Fruit fly (Drosophila melanogaster) whole organism, embryonic: ENCODE data around the gene Fer3.

Experiments used
- CG10366 ChIP-seq: fragments of 200-800 bp; sonication (Bioruptor generic); IDR thresholded peaks from 2 replicates; pipeline ENCODE4 v1.3.6; 2022; ENCODE audit warnings: missing biosample characterization, missing genetic modification characterization
- CG11695 ChIP-seq: fragments of 200-800 bp; sonication (Bioruptor generic); IDR thresholded peaks from 3 replicates; pipeline ENCODE4 v1.3.6; 2022; ENCODE audit warnings: missing biosample characterization, missing genetic modification characterization
- CG11696 ChIP-seq: fragments of 200-800 bp; sonication (Bioruptor generic); IDR thresholded peaks from 2 replicates; pipeline ENCODE4 v1.3.6; 2022; ENCODE audit warnings: missing biosample characterization, missing genetic modification characterization
- CG12219 ChIP-seq: fragments of 200-800 bp; sonication (Bioruptor generic); optimal IDR thresholded peaks from 3 replicates; lab custom pipeline; 2018; ENCODE audit warnings: missing biosample characterization, mild to moderate bottlenecking, missing genetic modification characterization
- CG12391 ChIP-seq: fragments of 200-800 bp; sonication (Bioruptor generic); optimal IDR thresholded peaks from 3 replicates; lab custom pipeline; 2018; ENCODE audit warnings: missing biosample characterization, mild to moderate bottlenecking, missing genetic modification characterization, moderate library complexity
- CG14860 ChIP-seq: fragments of 200-800 bp; sonication (Bioruptor generic); IDR thresholded peaks from 3 replicates; pipeline ENCODE4 v1.3.6; 2022; ENCODE audit warnings: missing biosample characterization, missing genetic modification characterization; ENCODE audit not compliant: partially characterized antibody
- CG17186 ChIP-seq: fragments of 200-800 bp; sonication (Bioruptor generic); optimal IDR thresholded peaks from 3 replicates; lab custom pipeline; 2017; ENCODE audit warnings: missing biosample characterization, missing genetic modification reagents, missing genetic modification characterization
- CG17328 ChIP-seq: fragments of 200-800 bp; sonication (Bioruptor generic); IDR thresholded peaks from 2 replicates; pipeline ENCODE4 v1.3.6; 2022; ENCODE audit warnings: missing biosample characterization, missing genetic modification characterization
- CG18599 ChIP-seq: fragments of 200-800 bp; sonication (Bioruptor generic); optimal IDR thresholded peaks from 3 replicates; lab custom pipeline; 2017; ENCODE audit warnings: missing biosample characterization, missing genetic modification characterization, mild to moderate bottlenecking, moderate library complexity, missing genetic modification reagents
- CG2120 ChIP-seq: fragments of 200-800 bp; sonication (Bioruptor generic); optimal IDR thresholded peaks from 3 replicates; lab custom pipeline; 2016; ENCODE audit warnings: missing biosample characterization, missing genetic modification characterization
- CG2129 ChIP-seq: fragments of 200-800 bp; sonication (Bioruptor generic); IDR thresholded peaks from 2 replicates; pipeline ENCODE4 v1.3.6; 2022; ENCODE audit warnings: missing biosample characterization, missing genetic modification characterization; ENCODE audit not compliant: partially characterized antibody
- CG32532 ChIP-seq: fragments of 200-800 bp; sonication (Bioruptor generic); IDR thresholded peaks from 2 replicates; pipeline ENCODE4 v1.3.6; 2022; ENCODE audit warnings: missing biosample characterization, missing genetic modification characterization
- CG34224 ChIP-seq: fragments of 200-800 bp; sonication (Bioruptor generic); IDR thresholded peaks from 3 replicates; pipeline ENCODE4 v1.3.6; 2022; ENCODE audit warnings: missing biosample characterization, missing genetic modification characterization; ENCODE audit not compliant: partially characterized antibody
- CG34422 ChIP-seq: fragments of 200-800 bp; sonication (Bioruptor generic); IDR thresholded peaks from 3 replicates; pipeline ENCODE4 v1.3.6; 2022; ENCODE audit warnings: missing biosample characterization, missing genetic modification characterization
- CG6854 ChIP-seq: fragments of 200-800 bp; sonication (Bioruptor generic); optimal IDR thresholded peaks from 3 replicates; lab custom pipeline; 2017; ENCODE audit warnings: missing biosample characterization, mild to moderate bottlenecking, missing genetic modification characterization
- CG8765 ChIP-seq: fragments of 200-800 bp; sonication (Bioruptor generic); IDR thresholded peaks from 2 replicates; pipeline ENCODE4 v1.3.6; 2022; ENCODE audit warnings: missing biosample characterization, missing genetic modification characterization
- Camta ChIP-seq: fragments of 200-800 bp; sonication (Bioruptor generic); optimal IDR thresholded peaks from 2 replicates; lab custom pipeline; 2016; ENCODE audit warnings: missing biosample characterization, missing genetic modification characterization
- D19A ChIP-seq: fragments of 200-800 bp; optimal IDR thresholded peaks from 3 replicates; lab custom pipeline; 2019; ENCODE audit warnings: missing biosample characterization, mild to moderate bottlenecking, missing genetic modification characterization, moderate library complexity
- Elba2 ChIP-seq: fragments of 200-800 bp; sonication (Bioruptor generic); optimal IDR thresholded peaks from 3 replicates; lab custom pipeline; 2016; ENCODE audit warnings: missing biosample characterization, missing genetic modification characterization
- Ets97D ChIP-seq: fragments of 200-800 bp; sonication (Bioruptor generic); optimal IDR thresholded peaks from 3 replicates; lab custom pipeline; 2016; ENCODE audit warnings: missing biosample characterization, missing genetic modification characterization
- HHEX ChIP-seq: fragments of 200-800 bp; sonication (Bioruptor generic); optimal IDR thresholded peaks from 3 replicates; lab custom pipeline; 2017; ENCODE audit warnings: missing biosample characterization, mild to moderate bottlenecking, missing genetic modification characterization, missing genetic modification reagents
- HLH54F ChIP-seq: fragments of 200-800 bp; sonication (Bioruptor generic); optimal IDR thresholded peaks from 3 replicates; lab custom pipeline; 2016; ENCODE audit warnings: missing biosample characterization, missing genetic modification characterization
- Hey ChIP-seq: fragments of 200-800 bp; sonication (Bioruptor generic); optimal IDR thresholded peaks from 3 replicates; lab custom pipeline; 2018; ENCODE audit warnings: missing biosample characterization, mild to moderate bottlenecking, missing genetic modification characterization
- HmgZ ChIP-seq: fragments of 200-800 bp; sonication (Bioruptor generic); optimal IDR thresholded peaks from 2 replicates; lab custom pipeline; 2018; ENCODE audit warnings: missing biosample characterization, mild to moderate bottlenecking, missing genetic modification characterization
- MTF-1 ChIP-seq: fragments of 200-800 bp; sonication (Bioruptor generic); optimal IDR thresholded peaks from 2 replicates; lab custom pipeline; 2018; ENCODE audit warnings: missing biosample characterization, mild to moderate bottlenecking, missing genetic modification characterization, borderline replicate concordance
- Mad ChIP-seq: fragments of 200-800 bp; sonication (Bioruptor generic); optimal IDR thresholded peaks from 2 replicates; lab custom pipeline; 2016; ENCODE audit warnings: missing biosample characterization, missing genetic modification characterization
- Myb ChIP-seq: fragments of 200-800 bp; sonication (Bioruptor generic); optimal IDR thresholded peaks from 2 replicates; lab custom pipeline; 2016; ENCODE audit warnings: missing biosample characterization, missing genetic modification characterization
- Nf-YA ChIP-seq: fragments of 200-800 bp; sonication (Bioruptor generic); IDR thresholded peaks from 2 replicates; pipeline ENCODE4 v1.3.6; 2022; ENCODE audit warnings: missing biosample characterization, missing genetic modification characterization
- Opbp ChIP-seq: fragments of 200-800 bp; sonication (Bioruptor generic); IDR thresholded peaks from 3 replicates; pipeline ENCODE4 v1.3.6; 2022; ENCODE audit warnings: missing biosample characterization, missing genetic modification characterization; ENCODE audit not compliant: partially characterized antibody
- Tbp ChIP-seq: fragments of >200 bp; optimal IDR thresholded peaks from 2 replicates; lab custom pipeline; 2018; ENCODE audit warnings: missing biosample characterization, missing genetic modification characterization
- Trl ChIP-seq, 3 experiments: fragments of >200 bp in 2 of 3; fragments of 200-800 bp in 1 of 3; sonication (Bioruptor generic) in 1 of 3; optimal IDR thresholded peaks; 2 replicates in 1 of 3; 3 replicates in 2 of 3; lab custom pipeline; 2016 to 2017; ENCODE audit warnings: missing biosample characterization in 1 of 3, missing genetic modification characterization in 1 of 3
- ap ChIP-seq: fragments of 200-800 bp; sonication (Bioruptor generic); IDR thresholded peaks from 2 replicates; pipeline ENCODE4 v1.3.6; 2022; ENCODE audit warnings: missing biosample characterization, missing genetic modification characterization
- cwo ChIP-seq: fragments of 200-800 bp; sonication (Bioruptor generic); optimal IDR thresholded peaks from 3 replicates; lab custom pipeline; 2017; ENCODE audit warnings: missing biosample characterization, missing genetic modification characterization, mild to moderate bottlenecking, moderate library complexity, missing genetic modification reagents
- fd102C ChIP-seq: fragments of 200-800 bp; sonication (Bioruptor generic); optimal IDR thresholded peaks from 2 replicates; lab custom pipeline; 2018; ENCODE audit warnings: missing biosample characterization, mild to moderate bottlenecking, missing genetic modification characterization, moderate library complexity
- fd3F ChIP-seq: fragments of 200-800 bp; sonication (Bioruptor generic); optimal IDR thresholded peaks from 2 replicates; lab custom pipeline; 2018; ENCODE audit warnings: missing biosample characterization, mild to moderate bottlenecking, missing genetic modification characterization, moderate library complexity
- gcm ChIP-seq: fragments of 200-800 bp; sonication (Bioruptor generic); optimal IDR thresholded peaks from 2 replicates; lab custom pipeline; 2019; ENCODE audit warnings: missing biosample characterization, mild to moderate bottlenecking, missing genetic modification characterization, moderate library complexity
- gt ChIP-seq: fragments of 200-800 bp; sonication (Bioruptor generic); IDR thresholded peaks from 2 replicates; pipeline ENCODE4 v1.3.6; 2022; ENCODE audit warnings: missing biosample characterization, missing genetic modification characterization
- hth ChIP-seq: fragments of >200 bp; optimal IDR thresholded peaks from 2 replicates; lab custom pipeline; 2017; ENCODE audit warnings: inconsistent platforms
- knrl ChIP-seq: fragments of 200-800 bp; sonication (Bioruptor generic); IDR thresholded peaks from 3 replicates; pipeline ENCODE4 v1.3.6; 2022; ENCODE audit warnings: missing biosample characterization, missing genetic modification characterization; ENCODE audit not compliant: partially characterized antibody
- luna ChIP-seq: fragments of 200-800 bp; sonication (Bioruptor generic); optimal IDR thresholded peaks from 2 replicates; lab custom pipeline; 2016; ENCODE audit warnings: missing biosample characterization, missing genetic modification characterization
- mirr ChIP-seq: fragments of 200-800 bp; sonication (Bioruptor generic); optimal IDR thresholded peaks from 3 replicates; lab custom pipeline; 2018; ENCODE audit warnings: missing biosample characterization, mild to moderate bottlenecking, missing genetic modification characterization
- schlank ChIP-seq: fragments of 200-800 bp; sonication (Bioruptor generic); optimal IDR thresholded peaks from 2 replicates; lab custom pipeline; 2018; ENCODE audit warnings: missing biosample characterization, mild to moderate bottlenecking, missing genetic modification characterization
- sima ChIP-seq: fragments of 200-800 bp; sonication (Bioruptor generic); optimal IDR thresholded peaks from 2 replicates; lab custom pipeline; 2016; ENCODE audit warnings: missing biosample characterization, missing genetic modification characterization
- sqz ChIP-seq: fragments of 200-800 bp; sonication (Bioruptor generic); optimal IDR thresholded peaks from 3 replicates; lab custom pipeline; 2018; ENCODE audit warnings: missing biosample characterization, mild to moderate bottlenecking, missing genetic modification characterization
- sr ChIP-seq: fragments of 200-800 bp; sonication (Bioruptor generic); IDR thresholded peaks from 3 replicates; pipeline ENCODE4 v1.3.6; 2022; ENCODE audit warnings: missing biosample characterization, missing genetic modification characterization
- tna ChIP-seq: fragments of 200-800 bp; sonication (Bioruptor generic); IDR thresholded peaks from 2 replicates; pipeline ENCODE4 v1.3.6; 2022; ENCODE audit warnings: missing biosample characterization, missing genetic modification characterization; ENCODE audit not compliant: partially characterized antibody
- tup ChIP-seq: fragments of 200-800 bp; sonication (Bioruptor generic); optimal IDR thresholded peaks from 2 replicates; lab custom pipeline; 2016; ENCODE audit warnings: missing biosample characterization, mild to moderate bottlenecking, missing genetic modification characterization, moderate library complexity
- usp ChIP-seq: fragments of >200 bp; optimal IDR thresholded peaks from 2 replicates; lab custom pipeline; 2017; ENCODE audit warnings: missing biosample characterization, missing genetic modification characterization
- wek ChIP-seq: fragments of 200-800 bp; sonication (Bioruptor generic); optimal IDR thresholded peaks from 3 replicates; lab custom pipeline; 2018; ENCODE audit warnings: missing biosample characterization, mild to moderate bottlenecking, missing genetic modification characterization, moderate library complexity
- wor ChIP-seq: fragments of 200-800 bp; sonication (Bioruptor generic); IDR thresholded peaks from 2 replicates; pipeline ENCODE4 v1.3.6; 2022; ENCODE audit warnings: missing biosample characterization, missing genetic modification characterization
- yki ChIP-seq: fragments of >200 bp; optimal IDR thresholded peaks from 3 replicates; lab custom pipeline; 2018

Gene Fer3

DNA sequence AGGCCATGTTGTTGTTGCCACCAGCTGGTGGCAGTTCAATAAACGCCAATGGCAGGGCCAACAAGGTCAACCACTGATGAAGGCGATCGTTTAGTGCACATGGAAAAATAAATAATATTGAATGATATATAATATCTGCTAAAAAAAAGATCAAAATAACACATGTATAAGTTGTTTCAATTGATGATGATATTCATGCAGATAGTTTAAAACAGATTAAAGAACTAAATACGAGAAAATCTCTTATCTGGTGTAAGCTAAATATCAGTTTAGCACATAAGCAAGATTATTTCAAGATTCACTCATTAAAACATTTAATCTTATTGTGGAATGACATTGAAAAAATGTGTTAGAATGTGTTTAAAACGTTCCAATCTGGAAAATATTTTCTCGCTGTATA is 30.7 kb downstream of the Fer3 start (continued):
- TF ChIP-seq Trl (optimal IDR thresholded peaks at IDR 0.05; lab: Kevin White, UChicago), result no peak
- no peak for TF ChIP-seq Trl (GFP tag; optimal IDR thresholded peaks at IDR 0.05; lab: Kevin White, UChicago)
- TF ChIP-seq CG11696, result no peak
- TF ChIP-seq D19A (tag; lab: Kevin White, UChicago), result peak; percentile 50
- no peak for TF ChIP-seq tup (GFP tag; lab: Kevin White, UChicago)
- TF ChIP-seq usp (GFP tag; lab: Kevin White, UChicago), result no peak
- TF ChIP-seq wek (GFP tag; lab: Kevin White, UChicago), result no peak
- no peak for TF ChIP-seq mirr (GFP tag; lab: Kevin White, UChicago)
- 0 out of 2 replicates have a peak, but pooled peaks have one; percentile 13 for TF ChIP-seq CG17328 (GFP tag; lab: Robert Waterston, UW)
- no peak for TF ChIP-seq Myb (GFP tag; lab: Kevin White, UChicago)
- no peak for TF ChIP-seq gt (GFP tag; lab: Robert Waterston, UW)
- peak; percentile 4 for TF ChIP-seq CG12219 (GFP tag; lab: Kevin White, UChicago)
- TF ChIP-seq CG2120 (GFP tag; lab: Kevin White, UChicago), result no peak
- TF ChIP-seq hth (lab: Kevin White, UChicago), result no peak
- no peak for TF ChIP-seq Ets97D (GFP tag; lab: Kevin White, UChicago)
- 0 out of 3 replicates have a peak, but pooled peaks have one; percentile 11 for TF ChIP-seq CG11695 (GFP tag; lab: Robert Waterston, UW)
- peak; percentile 31 for TF ChIP-seq cwo (GFP tag; lab: Kevin White, UChicago)
- no peak for TF ChIP-seq tna (GFP tag; lab: Robert Waterston, UW)
- TF ChIP-seq HHEX (GFP tag; lab: Kevin White, UChicago), result no peak
- TF ChIP-seq Opbp (GFP tag; lab: Robert Waterston, UW), result no peak
- no peak for TF ChIP-seq CG17186 (GFP tag; lab: Kevin White, UChicago)
- no peak for TF ChIP-seq Nf-YA
- TF ChIP-seq knrl, result no peak
- TF ChIP-seq schlank (tag; lab: Kevin White, UChicago), result no peak
- TF ChIP-seq sima, result no peak
- TF ChIP-seq CG8765 (GFP tag; lab: Robert Waterston, UW), result no peak
- peak; percentile 65 for TF ChIP-seq CG12391 (tag; lab: Kevin White, UChicago)
- TF ChIP-seq Tbp (GFP tag; lab: Kevin White, UChicago), result no peak
- TF ChIP-seq CG10366 (GFP tag; lab: Robert Waterston, UW), result peak; percentile 8; the same call in 1 of the 2 replicates
- TF ChIP-seq fd102C (GFP tag; lab: Kevin White, UChicago), result no peak
- TF ChIP-seq CG6854 (GFP tag; lab: Kevin White, UChicago), result no peak
- no peak for TF ChIP-seq Camta
- TF ChIP-seq sr, result no peak
- TF ChIP-seq CG18599 (GFP tag; lab: Kevin White, UChicago), result no peak
- TF ChIP-seq CG2129, result no peak
- no peak for TF ChIP-seq HLH54F (GFP tag; lab: Kevin White, UChicago)
- no peak for TF ChIP-seq wor (GFP tag; lab: Robert Waterston, UW)
- TF ChIP-seq MTF-1 (GFP tag; lab: Kevin White, UChicago), result no peak
- no peak for TF ChIP-seq Hey
- TF ChIP-seq gcm (GFP tag; lab: Kevin White, UChicago), result peak; percentile 27
- peak; percentile 32 for TF ChIP-seq fd3F (GFP tag; lab: Kevin White, UChicago)
- TF ChIP-seq CG14860, result no peak
- no peak for TF ChIP-seq CG34224 (GFP tag; lab: Robert Waterston, UW)
- TF ChIP-seq luna (GFP tag; lab: Kevin White, UChicago), result no peak
- 0 out of 3 replicates have a peak, but pooled peaks have one; percentile 34 for TF ChIP-seq CG34422 (GFP tag; lab: Robert Waterston, UW)
- TF ChIP-seq HmgZ (tag; lab: Kevin White, UChicago), result no peak
- TF ChIP-seq sqz (GFP tag; lab: Kevin White, UChicago), result no peak
- TF ChIP-seq yki, result no peak
- TF ChIP-seq CG32532 (GFP tag; lab: Robert Waterston, UW), result no peak
- TF ChIP-seq Mad (GFP tag; lab: Kevin White, UChicago), result no peak
- no peak for TF ChIP-seq ap
- no peak for TF ChIP-seq Elba2
